Worm (Caenorhabditis elegans) whole organism, late embryonic: ENCODE measurements around the gene pgp-1.

Experiments
- ama-1 ChIP-seq: fragments of 150-350 bp; optimal IDR thresholded peaks from 2 replicates; lab custom pipeline; 2014
- ceh-45 ChIP-seq: fragments of 200-800 bp; sonication (Bioruptor generic); IDR thresholded peaks from 2 replicates; pipeline ENCODE4 v1.3.6; 2022; ENCODE audit warnings: missing genetic modification reagents, missing genetic modification characterization, missing compliant biosample characterization
- dve-1 ChIP-seq: sonication (generic microtip); optimal IDR thresholded peaks from 2 replicates; lab custom pipeline; 2017; ENCODE audit warnings: antibody characterized with exemption, mild to moderate bottlenecking, missing genetic modification characterization, missing compliant biosample characterization
- fkh-6 ChIP-seq: sonication (generic microtip); optimal IDR thresholded peaks from 2 replicates; lab custom pipeline; 2016; ENCODE audit warnings: missing genetic modification characterization, missing compliant biosample characterization
- nhr-232 ChIP-seq: sonication (generic microtip); optimal IDR thresholded peaks from 2 replicates; lab custom pipeline; 2016; ENCODE audit warnings: missing genetic modification characterization, missing compliant biosample characterization

ce11 chrIV:12630922-12631321 is 32.0 kb upstream of the pgp-1 start, which contains the start of gene ark-1:
- TF ChIP-seq ama-1 (lab: Kevin White, UChicago) = no peak
- TF ChIP-seq ceh-45 (GFP tag; lab: Robert Waterston, UW) = no peak
- no peak for TF ChIP-seq nhr-232 (tag; lab: Kevin White, UChicago)
- no peak for TF ChIP-seq dve-1 (tag; lab: Kevin White, UChicago)
- no peak for TF ChIP-seq fkh-6 (tag; lab: Kevin White, UChicago)
